Worm (Caenorhabditis elegans) whole organism, L4 larva: ENCODE results near the gene set-6.

Source experiments
- F37D6.2 ChIP-seq: sonication (generic microtip); optimal IDR thresholded peaks from 2 replicates; lab custom pipeline; 2016; ENCODE audit warnings: mild to moderate bottlenecking, missing genetic modification characterization, missing compliant biosample characterization
- F44E2.7 ChIP-seq: fragments of 200-800 bp; sonication (Bioruptor generic); IDR thresholded peaks from 2 replicates; pipeline ENCODE4 v2.1.2; 2022; ENCODE audit warnings: missing genetic modification characterization, missing compliant biosample characterization
- F49E8.2 ChIP-seq: sonication (generic microtip); optimal IDR thresholded peaks from 2 replicates; lab custom pipeline; 2016; ENCODE audit warnings: missing compliant biosample characterization, mild to moderate bottlenecking, missing genetic modification characterization, borderline replicate concordance
- T20F7.1 ChIP-seq: fragments of 200-800 bp; sonication (Bioruptor generic); optimal IDR thresholded peaks from 2 replicates; lab custom pipeline; 2018; ENCODE audit warnings: mild to moderate bottlenecking, missing genetic modification characterization, missing compliant biosample characterization
- Y105C5A.15 ChIP-seq: fragments of 200-800 bp; sonication (Bioruptor generic); IDR thresholded peaks from 2 replicates; pipeline ENCODE4 v1.3.6; 2022; ENCODE audit warnings: missing genetic modification characterization, missing compliant biosample characterization
- Y5F2A.4 ChIP-seq: fragments of 200-800 bp; sonication (Bioruptor generic); optimal IDR thresholded peaks from 2 replicates; lab custom pipeline; 2018; ENCODE audit warnings: mild to moderate bottlenecking, missing genetic modification characterization, missing compliant biosample characterization
- ZK337.2 ChIP-seq: fragments of 200-800 bp; sonication (Bioruptor generic); IDR thresholded peaks from 2 replicates; pipeline ENCODE4 v1.3.6; 2022; ENCODE audit warnings: missing genetic modification reagents, missing genetic modification characterization, missing compliant biosample characterization
- ZK546.5 ChIP-seq, 2 experiments: sonication (generic microtip); optimal IDR thresholded peaks; 2 replicates each; lab custom pipeline; 2017; ENCODE audit warnings: missing biosample characterization in 2 of 2, missing genetic modification characterization in 2 of 2
- ceh-28 ChIP-seq: fragments of 150-350 bp; optimal IDR thresholded peaks from 2 replicates; lab custom pipeline; 2014; ENCODE audit warnings: missing biosample characterization, missing genetic modification reagents, missing genetic modification characterization
- ceh-32 ChIP-seq: sonication (generic microtip); optimal IDR thresholded peaks from 2 replicates; lab custom pipeline; 2016; ENCODE audit warnings: mild to moderate bottlenecking, missing genetic modification characterization, missing compliant biosample characterization; ENCODE audit not compliant: poor library complexity
- ceh-82 ChIP-seq: sonication (generic microtip); optimal IDR thresholded peaks from 2 replicates; lab custom pipeline; 2017; ENCODE audit warnings: missing biosample characterization, missing genetic modification characterization
- ces-1 ChIP-seq: fragments of 150-350 bp; sonication (generic microtip); optimal IDR thresholded peaks from 4 replicates; lab custom pipeline; 2014; ENCODE audit warnings: missing biosample characterization, missing genetic modification reagents, missing genetic modification characterization
- ctbp-1 ChIP-seq: fragments of 200-800 bp; sonication (Bioruptor generic); IDR thresholded peaks from 2 replicates; pipeline ENCODE4 v1.3.6; 2022; ENCODE audit warnings: missing genetic modification reagents, missing genetic modification characterization, missing compliant biosample characterization
- daf-12 ChIP-seq: fragments of 150-350 bp; optimal IDR thresholded peaks from 2 replicates; lab custom pipeline; 2014; ENCODE audit warnings: missing biosample characterization, missing genetic modification reagents, missing genetic modification characterization
- daf-19 ChIP-seq: fragments of 200-800 bp; sonication (Bioruptor generic); conservative IDR thresholded peaks from 2 replicates; pipeline ENCODE4 v1.3.6; 2022; ENCODE audit warnings: missing genetic modification characterization, missing compliant biosample characterization
- daf-8 ChIP-seq: fragments of 200-800 bp; sonication (Bioruptor generic); IDR thresholded peaks from 2 replicates; pipeline ENCODE4 v1.3.6; 2022; ENCODE audit warnings: missing genetic modification characterization, missing compliant biosample characterization
- dmd-6 ChIP-seq: fragments of 200-800 bp; sonication (Bioruptor generic); IDR thresholded peaks from 2 replicates; pipeline ENCODE4 v1.3.6; 2022; ENCODE audit warnings: missing genetic modification reagents, missing genetic modification characterization, missing compliant biosample characterization
- dpl-1 ChIP-seq: fragments of 150-350 bp; optimal IDR thresholded peaks from 2 replicates; lab custom pipeline; 2014; ENCODE audit warnings: missing biosample characterization, missing genetic modification reagents, missing genetic modification characterization
- dve-1 ChIP-seq: sonication (generic microtip); optimal IDR thresholded peaks from 2 replicates; lab custom pipeline; 2017; ENCODE audit warnings: antibody characterized with exemption, mild to moderate bottlenecking, missing genetic modification characterization, missing compliant biosample characterization; ENCODE audit not compliant: insufficient read depth
- fkh-10 ChIP-seq: fragments of 150-350 bp; optimal IDR thresholded peaks from 2 replicates; lab custom pipeline; 2014; ENCODE audit warnings: missing biosample characterization, missing genetic modification reagents, missing genetic modification characterization
- fos-1 ChIP-seq: fragments of 150-350 bp; optimal IDR thresholded peaks from 2 replicates; lab custom pipeline; 2014; ENCODE audit warnings: missing biosample characterization, missing genetic modification characterization
- hlh-11 ChIP-seq: fragments of 200-800 bp; sonication (Bioruptor generic); optimal IDR thresholded peaks from 2 replicates; lab custom pipeline; 2018; ENCODE audit warnings: mild to moderate bottlenecking, missing genetic modification characterization, missing compliant biosample characterization
- hlh-30 ChIP-seq: sonication (generic microtip); optimal IDR thresholded peaks from 2 replicates; lab custom pipeline; 2017; ENCODE audit warnings: antibody characterized with exemption, mild to moderate bottlenecking, missing genetic modification characterization, missing compliant biosample characterization; ENCODE audit not compliant: insufficient read depth
- hmg-1.1 ChIP-seq: fragments of 200-800 bp; sonication (Bioruptor generic); IDR thresholded peaks from 2 replicates; pipeline ENCODE4 v1.3.6; 2022; ENCODE audit warnings: missing genetic modification reagents, missing genetic modification characterization, missing compliant biosample characterization
- lin-15B ChIP-seq: fragments of 150-350 bp; sonication (generic microtip); optimal IDR thresholded peaks from 3 replicates; lab custom pipeline; 2014; ENCODE audit warnings: missing biosample characterization, missing genetic modification characterization
- lsy-2 ChIP-seq, 2 experiments: fragments of 150-350 bp in 1 of 2; sonication (generic microtip) in 1 of 2; optimal IDR thresholded peaks; 2 replicates each; lab custom pipeline; 2014 to 2017; ENCODE audit warnings: missing biosample characterization in 2 of 2, missing genetic modification characterization in 2 of 2
- madf-9 ChIP-seq: fragments of 200-800 bp; sonication (Bioruptor generic); conservative IDR thresholded peaks from 2 replicates; pipeline ENCODE4 v1.3.6; 2022; ENCODE audit warnings: missing genetic modification reagents, missing genetic modification characterization, missing compliant biosample characterization
- mdl-1 ChIP-seq, 2 experiments: fragments of 150-350 bp in 1 of 2; sonication (generic microtip) in 1 of 2; optimal IDR thresholded peaks; 2 replicates each; lab custom pipeline; 2014 to 2017; ENCODE audit warnings: missing biosample characterization in 2 of 2, missing genetic modification characterization in 2 of 2
- mxl-2 ChIP-seq: fragments of 200-800 bp; sonication (Bioruptor generic); conservative IDR thresholded peaks from 2 replicates; pipeline ENCODE4 v1.3.6; 2022; ENCODE audit warnings: missing genetic modification reagents, missing genetic modification characterization, missing compliant biosample characterization
- mxl-3 ChIP-seq: fragments of 200-800 bp; sonication (Bioruptor generic); optimal IDR thresholded peaks from 2 replicates; lab custom pipeline; 2018; ENCODE audit warnings: mild to moderate bottlenecking, missing genetic modification characterization, missing compliant biosample characterization
- nhr-10 ChIP-seq: fragments of 150-350 bp; optimal IDR thresholded peaks from 2 replicates; lab custom pipeline; 2014; ENCODE audit warnings: missing biosample characterization, missing genetic modification characterization
- nhr-111 ChIP-seq: fragments of 200-800 bp; sonication (Bioruptor generic); optimal IDR thresholded peaks from 2 replicates; lab custom pipeline; 2018; ENCODE audit warnings: mild to moderate bottlenecking, missing genetic modification characterization, missing compliant biosample characterization
- nhr-237 ChIP-seq: sonication (generic microtip); optimal IDR thresholded peaks from 2 replicates; lab custom pipeline; 2017; ENCODE audit warnings: missing biosample characterization, missing genetic modification characterization
- nhr-28 ChIP-seq: fragments of 150-350 bp; optimal IDR thresholded peaks from 2 replicates; lab custom pipeline; 2014; ENCODE audit warnings: missing biosample characterization, missing genetic modification characterization
- nhr-76 ChIP-seq: fragments of 150-350 bp; optimal IDR thresholded peaks from 2 replicates; lab custom pipeline; 2014; ENCODE audit warnings: missing biosample characterization, missing genetic modification characterization
- nhr-77 ChIP-seq: fragments of 150-350 bp; optimal IDR thresholded peaks from 2 replicates; lab custom pipeline; 2014; ENCODE audit warnings: missing biosample characterization, missing genetic modification characterization
- skn-1 ChIP-seq: fragments of 150-350 bp; optimal IDR thresholded peaks from 2 replicates; lab custom pipeline; 2014; ENCODE audit warnings: missing biosample characterization, missing genetic modification characterization
- tag-97 ChIP-seq: fragments of 200-800 bp; sonication (Bioruptor generic); IDR thresholded peaks from 2 replicates; pipeline ENCODE4 v1.3.6; 2022; ENCODE audit warnings: missing genetic modification characterization, missing compliant biosample characterization
- tra-1 ChIP-seq: fragments of 200-800 bp; sonication (Bioruptor generic); IDR thresholded peaks from 2 replicates; pipeline ENCODE4 v1.3.6; 2022; ENCODE audit warnings: missing genetic modification reagents, missing genetic modification characterization, missing compliant biosample characterization
- unc-62 ChIP-seq, 3 experiments: fragments of 150-350 bp in 1 of 3; sonication (generic microtip); optimal IDR thresholded peaks in 2 of 3; peaks in 1 of 3; 1 replicate in 1 of 3; 2 replicates in 2 of 3; lab custom pipeline; 2014 to 2017; ENCODE audit warnings: missing biosample characterization in 3 of 3, missing genetic modification characterization in 3 of 3, missing genetic modification reagents in 3 of 3, missing genotype in 1 of 3
- zfp-3 ChIP-seq: fragments of 200-800 bp; sonication (Bioruptor generic); conservative IDR thresholded peaks from 2 replicates; pipeline ENCODE4 v1.3.6; 2022; ENCODE audit warnings: missing genetic modification reagents, missing genetic modification characterization, missing compliant biosample characterization
- zip-11 ChIP-seq: fragments of 200-800 bp; sonication (Bioruptor generic); IDR thresholded peaks from 2 replicates; pipeline ENCODE4 v1.3.6; 2022; ENCODE audit warnings: missing genetic modification characterization, missing compliant biosample characterization
- zip-2 ChIP-seq: fragments of 150-350 bp; optimal IDR thresholded peaks from 2 replicates; lab custom pipeline; 2014; ENCODE audit warnings: missing biosample characterization, missing genetic modification characterization
- ztf-7 ChIP-seq: fragments of 150-350 bp; optimal IDR thresholded peaks from 2 replicates; lab custom pipeline; 2014; ENCODE audit warnings: missing biosample characterization, missing genetic modification characterization

The set-6 gene

DNA sequence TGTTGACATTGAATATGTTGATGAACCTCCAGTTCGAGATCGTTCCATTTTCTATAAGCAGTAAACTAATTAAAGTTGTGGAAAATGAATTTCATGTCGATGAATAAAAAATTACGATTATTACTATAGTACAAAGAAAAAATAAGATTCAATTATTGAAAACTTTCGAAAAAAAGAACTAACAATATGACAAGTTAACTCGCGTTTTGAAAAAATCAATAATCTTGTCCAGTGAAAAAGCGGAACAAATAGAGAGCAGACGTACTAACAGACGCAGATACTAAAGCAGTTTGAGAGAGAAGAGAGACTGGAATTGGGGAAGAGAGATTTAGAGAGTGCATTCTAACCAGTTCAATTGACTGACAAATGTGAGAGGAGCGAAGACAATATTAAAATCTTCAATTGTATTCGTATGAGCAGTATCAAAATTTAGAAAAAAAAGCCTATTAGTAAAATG, at the start of gene set-6:
Gene set-6 (minus strand): TSS at position 51 of the 457 bp plus-strand sequence.
- no peak for TF ChIP-seq hmg-1.1 (GFP tag; lab: Robert Waterston, UW)
- peak; percentile 2 for TF ChIP-seq hlh-30 (tag; lab: Kevin White, UChicago)
- peak; percentile 57 for TF ChIP-seq ceh-28 (tag; lab: Kevin White, UChicago)
- TF ChIP-seq unc-62 (GFP tag; optimal IDR thresholded peaks at IDR 0.05 in 1 of 2; lab: Kevin White, UChicago): peak in 1 of 2 experiments; percentile 87
- no peak for TF ChIP-seq unc-62 (tag; optimal IDR thresholded peaks at IDR 0.05; lab: Kevin White, UChicago)
- TF ChIP-seq ceh-32 (tag; lab: Kevin White, UChicago): no peak
- TF ChIP-seq daf-8 (GFP tag; lab: Robert Waterston, UW): no peak
- TF ChIP-seq ztf-7 (tag; lab: Kevin White, UChicago): peak; percentile 41
- peak; percentile 52 for TF ChIP-seq dve-1
- TF ChIP-seq nhr-76 (tag; lab: Kevin White, UChicago): no peak

DNA sequence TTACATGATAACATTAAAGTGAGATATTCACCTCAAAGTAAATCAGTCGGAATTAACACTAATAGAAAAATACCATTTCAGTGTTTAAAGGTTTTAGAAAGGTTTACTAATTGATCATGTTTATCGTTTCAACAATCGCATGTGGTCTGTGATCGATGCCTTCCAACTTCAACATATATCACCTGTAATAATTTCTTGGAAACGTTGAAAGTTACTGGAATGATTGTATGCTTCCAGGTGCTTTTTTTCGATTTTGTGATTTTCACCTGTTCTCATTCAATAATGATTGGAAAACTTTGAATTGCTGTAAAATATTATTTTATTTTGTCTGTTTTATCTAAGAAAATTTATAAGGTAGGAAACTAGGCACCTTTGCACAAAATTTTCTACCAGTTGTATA, 48.0 kb upstream of the set-6 start:
- TF ChIP-seq ceh-28 (tag; lab: Kevin White, UChicago): no peak
- no peak for TF ChIP-seq zip-11 (GFP tag; lab: Robert Waterston, UW)
- no peak for TF ChIP-seq mxl-2 (GFP tag; lab: Robert Waterston, UW)
- no peak for TF ChIP-seq madf-9 (GFP tag; lab: Robert Waterston, UW)
- TF ChIP-seq ces-1 (GFP tag; lab: Kevin White, UChicago): no peak
- peak in 1 of 2 experiments; percentile 27 for TF ChIP-seq unc-62 (GFP tag; optimal IDR thresholded peaks at IDR 0.05 in 1 of 2; lab: Kevin White, UChicago)
- TF ChIP-seq unc-62 (tag; optimal IDR thresholded peaks at IDR 0.05; lab: Kevin White, UChicago): no peak
- TF ChIP-seq ctbp-1: no peak

DNA sequence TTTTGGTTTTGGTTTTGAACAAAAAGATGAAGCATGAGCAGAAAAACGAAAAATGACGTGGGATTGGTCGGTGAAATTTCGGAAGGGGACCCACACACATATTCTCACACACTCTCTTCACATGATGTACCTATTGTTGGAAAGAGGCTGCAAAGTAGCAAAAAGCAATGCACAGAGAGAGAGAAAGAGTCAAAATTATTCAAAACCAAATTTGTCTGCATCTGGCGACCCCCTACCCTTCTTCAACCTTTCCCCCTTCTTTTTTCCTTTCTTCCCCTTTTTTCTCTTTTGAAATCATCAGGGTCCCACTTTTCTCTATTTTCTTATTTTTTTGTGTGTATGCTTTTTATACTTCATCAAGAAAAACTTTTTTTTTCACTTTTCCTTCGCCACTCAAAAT, 47.0 kb upstream of the set-6 start:
- TF ChIP-seq zip-2 (tag; lab: Kevin White, UChicago) (no peak), daf-12 (tag; lab: Kevin White, UChicago) (no peak), zfp-3 (GFP tag; lab: Robert Waterston, UW) (no peak), tag-97 (no peak), ceh-82 (no peak), nhr-237 (tag; lab: Kevin White, UChicago) (no peak), Y5F2A.4 (GFP tag; lab: Kevin White, UChicago) (no peak), F44E2.7 (GFP tag; lab: Robert Waterston, UW) (0 out of 2 replicates have a peak, but pooled peaks have one; percentile 16), ceh-28 (tag; lab: Kevin White, UChicago) (no peak), F49E8.2 (tag; lab: Kevin White, UChicago) (no peak), nhr-10 (tag; lab: Kevin White, UChicago) (no peak), daf-19 (no peak), ZK337.2 (no peak), madf-9 (GFP tag; lab: Robert Waterston, UW) (no peak), dmd-6 (GFP tag; lab: Robert Waterston, UW) (0 out of 2 replicates have a peak, but pooled peaks have one; percentile 18), F37D6.2 (no peak), mxl-3 (GFP tag; lab: Kevin White, UChicago) (no peak), zip-11 (GFP tag; lab: Robert Waterston, UW) (no peak), fkh-10 (GFP tag; lab: Kevin White, UChicago) (peak; percentile 36)
- TF ChIP-seq, all 104 proteins: peak for 3

DNA sequence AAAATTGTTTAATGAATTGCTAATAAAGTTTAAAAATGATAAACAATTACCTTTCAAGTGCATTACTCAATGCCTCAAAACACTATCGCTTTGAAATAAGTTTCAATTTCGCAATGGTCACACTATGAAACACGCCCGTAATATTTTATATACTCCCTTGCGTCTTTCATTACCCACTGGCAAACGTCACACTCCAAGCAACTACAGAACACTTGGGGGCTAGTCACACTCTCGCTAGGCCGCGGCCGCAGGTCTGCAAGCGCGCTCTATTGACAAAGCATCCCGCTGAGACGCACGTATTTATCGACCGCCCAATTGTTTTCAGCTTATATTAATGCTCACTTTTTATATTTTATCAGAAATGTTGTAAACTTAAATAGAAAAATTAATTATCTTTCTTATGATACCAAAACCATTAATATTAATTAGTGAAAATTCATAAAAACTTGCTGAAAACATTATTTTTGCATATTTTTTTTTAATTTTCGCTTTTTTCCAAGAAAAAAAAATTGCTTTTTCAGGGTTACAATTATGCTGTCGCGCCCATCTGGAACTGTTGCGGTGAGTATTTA, 43.5 kb upstream of the set-6 start, which contains the start of the genes nmat-1 and ucr-2.1:
Gene nmat-1 (minus strand): TSS at position 136 of the 572 bp plus-strand sequence.
Gene ucr-2.1 (plus strand): TSS at position 522 of the 572 bp plus-strand sequence.
- TF ChIP-seq lin-15B (tag; lab: Kevin White, UChicago): no peak
- TF ChIP-seq nhr-28 (tag; lab: Kevin White, UChicago): peak; percentile 99
- TF ChIP-seq hlh-11: peak; percentile 88
- TF ChIP-seq tra-1: no peak
- TF ChIP-seq F37D6.2: peak; percentile 37
- TF ChIP-seq lsy-2 (tag; optimal IDR thresholded peaks at IDR 0.05; lab: Kevin White, UChicago): peak in 1 of 2 experiments; percentile 75
- no peak for TF ChIP-seq fos-1
- TF ChIP-seq skn-1: no peak
- TF ChIP-seq dpl-1 (GFP tag; lab: Kevin White, UChicago): peak; percentile 69
- TF ChIP-seq ZK546.5 (tag; optimal IDR thresholded peaks at IDR 0.05; lab: Kevin White, UChicago): no peak
- TF ChIP-seq ceh-28 (tag; lab: Kevin White, UChicago): no peak
- no peak for TF ChIP-seq nhr-111
- TF ChIP-seq hlh-30 (tag; lab: Kevin White, UChicago): peak; percentile 94
- peak; percentile 50 for TF ChIP-seq T20F7.1 (GFP tag; lab: Kevin White, UChicago)
- peak in 1 of 2 experiments; percentile 73 for TF ChIP-seq mdl-1 (tag; optimal IDR thresholded peaks at IDR 0.05; lab: Kevin White, UChicago)
- TF ChIP-seq nhr-77: peak; percentile 87
- TF ChIP-seq Y105C5A.15 (GFP tag; lab: Robert Waterston, UW): no peak
